Worm (Caenorhabditis elegans) whole organism, L2 larva: ENCODE results near the gene C44B11.6.

ENCODE experiments used
- aly-2 ChIP-seq: fragments of 150-350 bp; optimal IDR thresholded peaks from 2 replicates; lab custom pipeline; 2014; ENCODE audit warnings: missing biosample characterization, missing genetic modification characterization
- ama-1 ChIP-seq: fragments of 150-350 bp; optimal IDR thresholded peaks from 2 replicates; lab custom pipeline; 2018; ENCODE audit warnings: inconsistent platforms
- egl-27 ChIP-seq: sonication (generic microtip); optimal IDR thresholded peaks from 3 replicates; lab custom pipeline; 2017; ENCODE audit warnings: missing biosample characterization, missing genetic modification reagents, missing genetic modification characterization
- lin-39 ChIP-seq: fragments of 150-350 bp; optimal IDR thresholded peaks from 2 replicates; lab custom pipeline; 2014; ENCODE audit warnings: missing biosample characterization, missing genetic modification reagents, missing genetic modification characterization
- nhr-11 ChIP-seq: fragments of 150-350 bp; optimal IDR thresholded peaks from 2 replicates; lab custom pipeline; 2014; ENCODE audit warnings: missing biosample characterization, missing genetic modification characterization
- nhr-25 ChIP-seq: fragments of 150-350 bp; sonication (generic microtip); optimal IDR thresholded peaks from 3 replicates; lab custom pipeline; 2014; ENCODE audit warnings: missing biosample characterization, missing genetic modification characterization
- skn-1 ChIP-seq: sonication (generic microtip); optimal IDR thresholded peaks from 2 replicates; lab custom pipeline; 2017; ENCODE audit warnings: missing biosample characterization, missing genetic modification characterization
- sma-9 ChIP-seq, 2 experiments: fragments of 150-350 bp in 1 of 2; sonication (generic microtip) in 1 of 2; optimal IDR thresholded peaks; 2 replicates each; lab custom pipeline; 2014 to 2016; ENCODE audit warnings: missing genetic modification characterization in 2 of 2, mild to moderate bottlenecking in 1 of 2, missing biosample characterization in 1 of 2, missing compliant biosample characterization in 1 of 2, missing genetic modification reagents in 1 of 2, moderate library complexity in 1 of 2
- unc-39 ChIP-seq: fragments of 150-350 bp; optimal IDR thresholded peaks from 2 replicates; lab custom pipeline; 2014; ENCODE audit warnings: missing biosample characterization, missing genetic modification characterization
- zag-1 ChIP-seq: fragments of 150-350 bp; optimal IDR thresholded peaks from 2 replicates; lab custom pipeline; 2014; ENCODE audit warnings: missing biosample characterization, missing genetic modification characterization
- ztf-1 ChIP-seq: fragments of 200-800 bp; sonication (Bioruptor generic); conservative IDR thresholded peaks from 2 replicates; pipeline ENCODE4 v1.3.6; 2022; ENCODE audit warnings: missing genetic modification characterization, missing compliant biosample characterization

ce11 chrIII:3185232-3185631 is 32.3 kb downstream of the C44B11.6 start:
- TF ChIP-seq nhr-25 (no peak), lin-39 (tag; lab: Kevin White, UChicago) (no peak), skn-1 (tag; lab: Kevin White, UChicago) (no peak), nhr-11 (tag; lab: Kevin White, UChicago) (no peak), zag-1 (tag; lab: Kevin White, UChicago) (no peak), ama-1 (lab: Kevin White, UChicago) (no peak), unc-39 (no peak), egl-27 (tag; lab: Kevin White, UChicago) (no peak), ztf-1 (GFP tag; lab: Robert Waterston, UW) (no peak), sma-9 (GFP tag; optimal IDR thresholded peaks at IDR 0.05; lab: Kevin White, UChicago) (no peak), sma-9 (tag; optimal IDR thresholded peaks at IDR 0.05; lab: Kevin White, UChicago) (no peak), aly-2 (no peak)
